Fruit fly (Drosophila melanogaster) whole organism, adult: ENCODE data around the gene Tyler.
A peak's percentile ranks its signal among the peaks of the same experiment; 100 is the strongest.

Experiments used
- CG11617 ChIP-seq: fragments of 200-800 bp; sonication (Bioruptor generic); optimal IDR thresholded peaks from 2 replicates; lab custom pipeline; 2017; ENCODE audit warnings: mild to moderate bottlenecking, missing biosample characterization, missing genetic modification reagents, missing genetic modification characterization
- CG12768 ChIP-seq: fragments of 200-800 bp; sonication (Bioruptor generic); optimal IDR thresholded peaks from 2 replicates; lab custom pipeline; 2017; ENCODE audit warnings: missing biosample characterization, missing genetic modification characterization, mild to moderate bottlenecking, moderate library complexity, missing genetic modification reagents
- CG5204 ChIP-seq: fragments of 200-800 bp; sonication (Bioruptor generic); optimal IDR thresholded peaks from 2 replicates; lab custom pipeline; 2016; ENCODE audit warnings: missing biosample characterization, missing genetic modification characterization
- CG7045 ChIP-seq: fragments of 200-800 bp; sonication (Bioruptor generic); optimal IDR thresholded peaks from 2 replicates; lab custom pipeline; 2017; ENCODE audit warnings: missing biosample characterization, mild to moderate bottlenecking, missing genetic modification characterization
- ovo ChIP-seq: fragments of 200-800 bp; sonication (Bioruptor generic); optimal IDR thresholded peaks from 2 replicates; lab custom pipeline; 2016; ENCODE audit warnings: missing biosample characterization, missing genetic modification characterization
- pad ChIP-seq: fragments of 200-800 bp; sonication (Bioruptor generic); optimal IDR thresholded peaks from 3 replicates; lab custom pipeline; 2017; ENCODE audit warnings: missing biosample characterization, missing genetic modification characterization, mild to moderate bottlenecking, moderate library complexity, missing genetic modification reagents

DNA sequence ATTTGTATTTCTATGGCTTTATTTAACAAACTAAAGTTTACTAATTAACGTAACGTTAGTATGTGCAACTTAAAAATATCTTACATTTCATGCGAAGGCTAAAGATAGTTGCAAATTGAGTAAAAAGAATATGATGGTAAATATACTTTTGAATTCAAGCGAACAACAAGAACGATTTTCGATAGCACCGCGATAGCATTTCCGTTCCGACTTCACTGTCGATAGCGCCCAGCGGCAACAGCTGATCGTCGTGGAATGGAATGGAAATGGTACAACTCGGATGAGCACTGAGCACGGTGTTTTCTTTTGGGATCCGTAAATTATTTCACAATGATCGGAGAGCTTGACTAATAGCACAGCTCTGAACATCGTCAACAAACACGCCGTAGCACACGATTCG, 2.1 kb downstream of the Tyler start:
- TF ChIP-seq CG7045 (GFP tag; lab: Kevin White, UChicago) (no peak), CG11617 (GFP tag; lab: Kevin White, UChicago) (peak; percentile 71), CG12768 (GFP tag; lab: Kevin White, UChicago) (no peak), ovo (GFP tag; lab: Kevin White, UChicago) (no peak), CG5204 (no peak), pad (GFP tag; lab: Kevin White, UChicago) (peak; percentile 39)
